Worm (Caenorhabditis elegans) whole organism, L4 larva: ENCODE data around the gene pha-1.

Experiments used
- F37D6.2 ChIP-seq: sonication (generic microtip); optimal IDR thresholded peaks from 2 replicates; lab custom pipeline; 2016; ENCODE audit warnings: mild to moderate bottlenecking, missing genetic modification characterization, missing compliant biosample characterization
- R02D3.7 ChIP-seq: fragments of 150-350 bp; sonication (generic microtip); optimal IDR thresholded peaks from 3 replicates; lab custom pipeline; 2014; ENCODE audit warnings: missing biosample characterization, missing genetic modification characterization
- T20F7.1 ChIP-seq: fragments of 200-800 bp; sonication (Bioruptor generic); optimal IDR thresholded peaks from 2 replicates; lab custom pipeline; 2018; ENCODE audit warnings: mild to moderate bottlenecking, missing genetic modification characterization, missing compliant biosample characterization
- Y5F2A.4 ChIP-seq: fragments of 200-800 bp; sonication (Bioruptor generic); optimal IDR thresholded peaks from 2 replicates; lab custom pipeline; 2018; ENCODE audit warnings: mild to moderate bottlenecking, missing genetic modification characterization, missing compliant biosample characterization
- ZK546.5 ChIP-seq, 2 experiments: sonication (generic microtip); optimal IDR thresholded peaks; 2 replicates each; lab custom pipeline; 2017; ENCODE audit warnings: missing biosample characterization in 2 of 2, missing genetic modification characterization in 2 of 2
- aly-2 ChIP-seq: sonication (generic microtip); optimal IDR thresholded peaks from 2 replicates; lab custom pipeline; 2018; ENCODE audit warnings: missing biosample characterization, missing genetic modification characterization
- ceh-82 ChIP-seq: sonication (generic microtip); optimal IDR thresholded peaks from 2 replicates; lab custom pipeline; 2017; ENCODE audit warnings: missing biosample characterization, missing genetic modification characterization
- ces-1 ChIP-seq: fragments of 150-350 bp; sonication (generic microtip); optimal IDR thresholded peaks from 4 replicates; lab custom pipeline; 2014; ENCODE audit warnings: missing biosample characterization, missing genetic modification reagents, missing genetic modification characterization
- daf-16 ChIP-seq, 3 experiments: sonication (generic microtip); optimal IDR thresholded peaks; 2 replicates each; lab custom pipeline; 2016 to 2017; ENCODE audit warnings: missing genetic modification characterization in 3 of 3, missing genetic modification reagents in 3 of 3, mild to moderate bottlenecking in 2 of 3, missing compliant biosample characterization in 2 of 3, missing biosample characterization in 1 of 3, moderate library complexity in 1 of 3
- dmd-6 ChIP-seq: fragments of 200-800 bp; sonication (Bioruptor generic); IDR thresholded peaks from 2 replicates; pipeline ENCODE4 v1.3.6; 2022; ENCODE audit warnings: missing genetic modification reagents, missing genetic modification characterization, missing compliant biosample characterization
- dpl-1 ChIP-seq: fragments of 150-350 bp; optimal IDR thresholded peaks from 2 replicates; lab custom pipeline; 2014; ENCODE audit warnings: missing biosample characterization, missing genetic modification reagents, missing genetic modification characterization
- duxl-1 ChIP-seq: sonication (generic microtip); optimal IDR thresholded peaks from 2 replicates; lab custom pipeline; 2016; ENCODE audit warnings: mild to moderate bottlenecking, missing genetic modification characterization, moderate library complexity, missing compliant biosample characterization; ENCODE audit not compliant: poor library complexity
- dve-1 ChIP-seq: sonication (generic microtip); optimal IDR thresholded peaks from 2 replicates; lab custom pipeline; 2017; ENCODE audit warnings: antibody characterized with exemption, mild to moderate bottlenecking, missing genetic modification characterization, missing compliant biosample characterization; ENCODE audit not compliant: insufficient read depth
- egl-43 ChIP-seq: fragments of 200-800 bp; sonication (Bioruptor generic); IDR thresholded peaks from 2 replicates; pipeline ENCODE4 v1.3.6; 2022; ENCODE audit warnings: missing genetic modification reagents, missing genetic modification characterization, missing compliant biosample characterization
- fos-1 ChIP-seq: fragments of 150-350 bp; optimal IDR thresholded peaks from 2 replicates; lab custom pipeline; 2014; ENCODE audit warnings: missing biosample characterization, missing genetic modification characterization
- gei-8 ChIP-seq: fragments of 200-800 bp; sonication (Bioruptor generic); optimal IDR thresholded peaks from 2 replicates; lab custom pipeline; 2018; ENCODE audit warnings: mild to moderate bottlenecking, missing genetic modification characterization, missing compliant biosample characterization
- hlh-11 ChIP-seq: fragments of 200-800 bp; sonication (Bioruptor generic); optimal IDR thresholded peaks from 2 replicates; lab custom pipeline; 2018; ENCODE audit warnings: mild to moderate bottlenecking, missing genetic modification characterization, missing compliant biosample characterization
- hlh-30 ChIP-seq: sonication (generic microtip); optimal IDR thresholded peaks from 2 replicates; lab custom pipeline; 2017; ENCODE audit warnings: antibody characterized with exemption, mild to moderate bottlenecking, missing genetic modification characterization, missing compliant biosample characterization; ENCODE audit not compliant: insufficient read depth
- hmg-1.1 ChIP-seq: fragments of 200-800 bp; sonication (Bioruptor generic); IDR thresholded peaks from 2 replicates; pipeline ENCODE4 v1.3.6; 2022; ENCODE audit warnings: missing genetic modification reagents, missing genetic modification characterization, missing compliant biosample characterization
- lin-1 ChIP-seq: fragments of 200-800 bp; sonication (Bioruptor generic); IDR thresholded peaks from 2 replicates; pipeline ENCODE4 v1.3.6; 2022; ENCODE audit warnings: missing genetic modification reagents, missing genetic modification characterization, missing compliant biosample characterization
- lin-13 ChIP-seq: fragments of 150-350 bp; optimal IDR thresholded peaks from 2 replicates; lab custom pipeline; 2014; ENCODE audit warnings: missing biosample characterization, missing genetic modification reagents, missing genetic modification characterization
- lin-38 ChIP-seq: fragments of 200-800 bp; sonication (Bioruptor generic); IDR thresholded peaks from 2 replicates; pipeline ENCODE4 v1.3.6; 2022; ENCODE audit warnings: missing genetic modification reagents, missing genetic modification characterization, missing compliant biosample characterization
- madf-9 ChIP-seq: fragments of 200-800 bp; sonication (Bioruptor generic); conservative IDR thresholded peaks from 2 replicates; pipeline ENCODE4 v1.3.6; 2022; ENCODE audit warnings: missing genetic modification reagents, missing genetic modification characterization, missing compliant biosample characterization
- mdt-29 ChIP-seq: fragments of 200-800 bp; sonication (Bioruptor generic); IDR thresholded peaks from 2 replicates; pipeline ENCODE4 v1.3.6; 2022; ENCODE audit warnings: missing genetic modification reagents, missing genetic modification characterization, missing compliant biosample characterization
- mep-1 ChIP-seq: fragments of 150-350 bp; sonication (generic microtip); optimal IDR thresholded peaks from 3 replicates; lab custom pipeline; 2014; ENCODE audit warnings: missing biosample characterization, missing genetic modification characterization
- mxl-2 ChIP-seq: fragments of 200-800 bp; sonication (Bioruptor generic); conservative IDR thresholded peaks from 2 replicates; pipeline ENCODE4 v1.3.6; 2022; ENCODE audit warnings: missing genetic modification reagents, missing genetic modification characterization, missing compliant biosample characterization
- mxl-3 ChIP-seq: fragments of 200-800 bp; sonication (Bioruptor generic); optimal IDR thresholded peaks from 2 replicates; lab custom pipeline; 2018; ENCODE audit warnings: mild to moderate bottlenecking, missing genetic modification characterization, missing compliant biosample characterization
- nhr-102 ChIP-seq: sonication (generic microtip); optimal IDR thresholded peaks from 2 replicates; lab custom pipeline; 2016; ENCODE audit warnings: mild to moderate bottlenecking, missing genetic modification characterization, moderate library complexity, missing compliant biosample characterization
- nhr-11 ChIP-seq: fragments of 150-350 bp; optimal IDR thresholded peaks from 2 replicates; lab custom pipeline; 2014; ENCODE audit warnings: missing biosample characterization, missing genetic modification characterization
- nhr-25 ChIP-seq: sonication (generic microtip); optimal IDR thresholded peaks from 2 replicates; lab custom pipeline; 2017; ENCODE audit warnings: missing genetic modification characterization, mild to moderate bottlenecking, missing compliant biosample characterization, antibody characterized with exemption, moderate library complexity, borderline replicate concordance; ENCODE audit not compliant: insufficient read depth
- nhr-28 ChIP-seq: fragments of 150-350 bp; optimal IDR thresholded peaks from 2 replicates; lab custom pipeline; 2014; ENCODE audit warnings: missing biosample characterization, missing genetic modification characterization
- nhr-41 ChIP-seq: fragments of 200-800 bp; sonication (Bioruptor generic); IDR thresholded peaks from 2 replicates; pipeline ENCODE4 v1.3.6; 2022; ENCODE audit warnings: missing genetic modification reagents, missing genetic modification characterization, missing compliant biosample characterization
- nhr-42 ChIP-seq: fragments of 200-800 bp; sonication (Bioruptor generic); IDR thresholded peaks from 2 replicates; pipeline ENCODE4 v1.3.6; 2022; ENCODE audit warnings: missing genetic modification characterization, missing compliant biosample characterization
- nhr-6 ChIP-seq: fragments of 150-350 bp; optimal IDR thresholded peaks from 2 replicates; lab custom pipeline; 2014; ENCODE audit warnings: missing biosample characterization, missing genetic modification characterization
- nhr-76 ChIP-seq: fragments of 150-350 bp; optimal IDR thresholded peaks from 2 replicates; lab custom pipeline; 2014; ENCODE audit warnings: missing biosample characterization, missing genetic modification characterization
- nhr-77 ChIP-seq: fragments of 150-350 bp; optimal IDR thresholded peaks from 2 replicates; lab custom pipeline; 2014; ENCODE audit warnings: missing biosample characterization, missing genetic modification characterization
- pha-4 ChIP-seq, 2 experiments: fragments of 150-350 bp in 1 of 2; fragments of 200-800 bp in 1 of 2; sonication (Bioruptor generic) in 1 of 2; IDR thresholded peaks in 1 of 2; optimal IDR thresholded peaks in 1 of 2; 2 replicates each; pipeline versions ENCODE4 v1.3.6 to Lab custom; 2014 to 2022; ENCODE audit warnings: missing genetic modification characterization in 2 of 2, missing genetic modification reagents in 2 of 2, missing biosample characterization in 1 of 2, missing compliant biosample characterization in 1 of 2
- sdz-12 ChIP-seq: fragments of 200-800 bp; sonication (Bioruptor generic); optimal IDR thresholded peaks from 2 replicates; lab custom pipeline; 2018; ENCODE audit warnings: mild to moderate bottlenecking, missing genetic modification characterization, missing compliant biosample characterization
- snpc-1.2 ChIP-seq: fragments of 200-800 bp; sonication (Bioruptor generic); IDR thresholded peaks from 2 replicates; pipeline ENCODE4 v1.3.6; 2022; ENCODE audit warnings: missing genetic modification reagents, missing genetic modification characterization, missing compliant biosample characterization
- spr-1 ChIP-seq: sonication (generic microtip); optimal IDR thresholded peaks from 2 replicates; lab custom pipeline; 2016; ENCODE audit warnings: mild to moderate bottlenecking, missing genetic modification characterization, missing compliant biosample characterization
- spr-3 ChIP-seq: fragments of 200-800 bp; sonication (Bioruptor generic); optimal IDR thresholded peaks from 2 replicates; lab custom pipeline; 2018; ENCODE audit warnings: mild to moderate bottlenecking, missing genetic modification characterization, missing compliant biosample characterization
- tra-1 ChIP-seq: fragments of 200-800 bp; sonication (Bioruptor generic); IDR thresholded peaks from 2 replicates; pipeline ENCODE4 v1.3.6; 2022; ENCODE audit warnings: missing genetic modification reagents, missing genetic modification characterization, missing compliant biosample characterization
- unc-130 ChIP-seq: sonication (generic microtip); optimal IDR thresholded peaks from 2 replicates; lab custom pipeline; 2016; ENCODE audit warnings: missing genetic modification reagents, missing genetic modification characterization, missing compliant biosample characterization
- vab-7 ChIP-seq: fragments of 200-800 bp; sonication (Bioruptor generic); IDR thresholded peaks from 2 replicates; pipeline ENCODE4 v1.3.6; 2022; ENCODE audit warnings: missing genetic modification reagents, missing genetic modification characterization, missing compliant biosample characterization
- zfp-3 ChIP-seq: fragments of 200-800 bp; sonication (Bioruptor generic); conservative IDR thresholded peaks from 2 replicates; pipeline ENCODE4 v1.3.6; 2022; ENCODE audit warnings: missing genetic modification reagents, missing genetic modification characterization, missing compliant biosample characterization
- ztf-11 ChIP-seq: fragments of 150-350 bp; optimal IDR thresholded peaks from 2 replicates; lab custom pipeline; 2014; ENCODE audit warnings: missing biosample characterization, missing genetic modification characterization
- ztf-7 ChIP-seq: fragments of 150-350 bp; optimal IDR thresholded peaks from 2 replicates; lab custom pipeline; 2014; ENCODE audit warnings: missing biosample characterization, missing genetic modification characterization

The pha-1 gene

ce11 chrIII:11110756-11111155 lies 20.8 kb upstream of the pha-1 start (continued):
- TF ChIP-seq T20F7.1 (GFP tag; lab: Kevin White, UChicago) (peak; percentile 27), nhr-11 (tag; lab: Kevin White, UChicago) (peak; percentile 45), egl-43 (no peak), unc-130 (peak; percentile 47), vab-7 (GFP tag; lab: Robert Waterston, UW) (peak; percentile 59; the same call in 1 of the 2 replicates), ztf-7 (tag; lab: Kevin White, UChicago) (no peak), nhr-6 (tag; lab: Kevin White, UChicago) (peak; percentile 43), nhr-25 (tag; lab: Kevin White, UChicago) (no peak), dmd-6 (GFP tag; lab: Robert Waterston, UW) (peak; percentile 71), lin-13 (peak; percentile 15), spr-1 (tag; lab: Kevin White, UChicago) (no peak), hmg-1.1 (GFP tag; lab: Robert Waterston, UW) (peak; percentile 92), daf-16 (GFP tag; optimal IDR thresholded peaks at IDR 0.05; lab: Kevin White, UChicago) (peak in 1 of 2 experiments; percentile 32), daf-16 (tag; optimal IDR thresholded peaks at IDR 0.05; lab: Kevin White, UChicago) (peak; percentile 53), dpl-1 (GFP tag; lab: Kevin White, UChicago) (peak; percentile 57), snpc-1.2 (GFP tag; lab: Robert Waterston, UW) (no peak), lin-38 (GFP tag; lab: Robert Waterston, UW) (peak; percentile 89), hlh-11 (tag; lab: Kevin White, UChicago) (no peak), duxl-1 (peak; percentile 26), F37D6.2 (tag; lab: Kevin White, UChicago) (peak; percentile 0), nhr-41 (GFP tag; lab: Robert Waterston, UW) (no peak), nhr-102 (tag; lab: Kevin White, UChicago) (peak; percentile 74)
- TF ChIP-seq, all 104 proteins: peak for 36

DNA sequence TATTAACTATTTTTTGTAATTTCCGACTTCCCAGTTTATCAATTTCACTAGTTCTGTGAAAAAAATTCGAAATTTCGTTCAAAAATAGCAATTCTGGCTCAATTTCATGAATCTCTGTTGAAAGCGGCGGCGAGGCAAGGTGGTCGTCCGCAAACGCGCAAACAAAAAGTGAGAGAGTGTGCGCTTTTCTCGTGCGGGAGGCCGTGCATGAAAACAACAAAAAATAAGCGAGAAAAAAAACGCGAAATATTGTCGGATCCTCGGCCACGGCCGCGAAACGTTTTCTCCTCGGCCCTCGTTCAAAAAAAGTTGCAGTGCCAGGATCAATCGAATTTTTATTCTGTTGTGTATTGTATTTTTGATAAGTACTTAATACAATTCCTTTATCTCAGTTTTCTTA lies 18.9 kb upstream of the pha-1 start:
- TF ChIP-seq nhr-77 (no peak), gei-8 (no peak), hlh-30 (no peak), aly-2 (tag; lab: Kevin White, UChicago) (no peak), fos-1 (tag; lab: Kevin White, UChicago) (no peak), unc-130 (peak; percentile 48), Y5F2A.4 (GFP tag; lab: Kevin White, UChicago) (no peak), tra-1 (GFP tag; lab: Robert Waterston, UW) (no peak), ces-1 (GFP tag; lab: Kevin White, UChicago) (no peak), nhr-76 (tag; lab: Kevin White, UChicago) (no peak), R02D3.7 (tag; lab: Kevin White, UChicago) (no peak), madf-9 (peak; percentile 50; the same call in 1 of the 2 replicates), sdz-12 (GFP tag; lab: Kevin White, UChicago) (no peak), nhr-42 (GFP tag; lab: Robert Waterston, UW) (peak; percentile 56; the same call in 1 of the 2 replicates), mep-1 (tag; lab: Kevin White, UChicago) (peak; percentile 24), pha-4 (GFP tag; IDR thresholded peaks at IDR 0.05; lab: Robert Waterston, UW) (peak; percentile 62), pha-4 (tag; optimal IDR thresholded peaks at IDR 0.05; lab: Kevin White, UChicago) (no peak), egl-43 (peak; percentile 59; the same call in 1 of the 2 replicates), spr-3 (GFP tag; lab: Kevin White, UChicago) (no peak), dve-1 (tag; lab: Kevin White, UChicago) (no peak), dmd-6 (GFP tag; lab: Robert Waterston, UW) (peak; percentile 63), mxl-3 (peak; percentile 82), lin-13 (no peak), ceh-82 (tag; lab: Kevin White, UChicago) (no peak), zfp-3 (GFP tag; lab: Robert Waterston, UW) (no peak), mdt-29 (no peak), lin-1 (GFP tag; lab: Robert Waterston, UW) (no peak), ZK546.5 (tag; optimal IDR thresholded peaks at IDR 0.05; lab: Kevin White, UChicago) (no peak), F37D6.2 (tag; lab: Kevin White, UChicago) (peak; percentile 9), hmg-1.1 (GFP tag; lab: Robert Waterston, UW) (peak; percentile 78), mxl-2 (GFP tag; lab: Robert Waterston, UW) (no peak), ztf-11 (tag; lab: Kevin White, UChicago) (no peak), T20F7.1 (GFP tag; lab: Kevin White, UChicago) (peak; percentile 53), nhr-28 (tag; lab: Kevin White, UChicago) (no peak)
